Worm (Caenorhabditis elegans): ENCODE results near the gene immt-2.

immt-2 gene

DNA sequence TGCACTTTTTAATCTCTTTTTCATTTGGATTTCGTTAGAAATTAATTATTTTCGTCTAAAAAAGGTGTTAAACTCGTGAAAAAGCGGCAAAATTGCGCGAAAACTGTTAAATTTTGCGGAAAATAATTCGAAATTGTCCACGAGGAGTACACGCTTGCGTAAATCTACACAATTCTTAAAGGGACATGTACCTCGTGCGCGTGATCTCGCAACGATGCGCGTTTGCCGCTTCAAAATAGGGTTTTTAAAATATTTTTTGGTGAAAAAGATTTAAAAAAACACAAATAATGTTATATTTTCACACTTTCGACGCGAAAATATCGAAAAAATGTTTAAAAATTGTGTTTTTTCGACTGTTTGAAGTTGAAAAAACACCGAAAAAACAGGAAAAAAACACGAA, 4.2 kb downstream of the immt-2 start:
- TF ChIP-seq dmd-4 (tag; optimal IDR thresholded peaks at IDR 0.05) (no peak), nhr-21 (tag; optimal IDR thresholded peaks at IDR 0.05) (no peak), aly-2 (tag; optimal IDR thresholded peaks at IDR 0.05) (no peak), ama-1 (optimal IDR thresholded peaks at IDR 0.05) (no peak), gmeb-1 (tag; optimal IDR thresholded peaks at IDR 0.05) (no peak), ztf-1 (GFP tag; conservative IDR thresholded peaks at IDR 0.05) (no peak), unc-55 (GFP tag; optimal IDR thresholded peaks at IDR 0.05) (no peak)

DNA sequence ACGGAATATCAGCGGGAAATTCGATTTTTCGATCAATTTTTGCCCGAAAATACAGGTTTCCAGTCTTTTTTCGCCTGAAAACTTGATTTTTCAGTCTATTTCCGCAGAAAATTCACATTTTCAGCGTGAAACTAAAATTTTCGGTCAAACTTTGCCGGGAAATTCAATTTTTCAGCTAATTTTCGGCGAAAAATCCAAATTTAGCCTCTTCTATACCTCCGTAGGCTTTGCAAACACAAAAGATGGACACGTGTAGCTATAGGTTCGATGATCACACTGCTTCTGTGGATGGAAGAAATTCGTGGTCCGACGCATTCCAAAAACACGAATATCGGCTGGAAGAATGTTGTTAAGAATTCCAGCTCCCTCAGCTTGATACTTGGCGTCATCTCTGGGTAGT, 5.0 kb downstream of the immt-2 start:
- TF ChIP-seq egl-27 (tag; optimal IDR thresholded peaks at IDR 0.05), result no peak
- TF ChIP-seq skn-1 (tag; optimal IDR thresholded peaks at IDR 0.05), result no peak
- no peak for TF ChIP-seq nhr-12 (tag; optimal IDR thresholded peaks at IDR 0.05)
- TF ChIP-seq unc-55 (GFP tag; optimal IDR thresholded peaks at IDR 0.05), result no peak
- TF ChIP-seq lin-13 (GFP tag; optimal IDR thresholded peaks at IDR 0.05), result no peak
- TF ChIP-seq blmp-1 (tag; optimal IDR thresholded peaks at IDR 0.05; ENCODE audit: insufficient read depth), result no peak
- TF ChIP-seq nhr-25 (tag; optimal IDR thresholded peaks at IDR 0.05), result no peak
- TF ChIP-seq mdl-1 (tag; optimal IDR thresholded peaks at IDR 0.05), result no peak
- TF ChIP-seq ceh-82 (tag; optimal IDR thresholded peaks at IDR 0.05), result no peak
- TF ChIP-seq nhr-77 (tag; optimal IDR thresholded peaks at IDR 0.05), result no peak
- TF ChIP-seq elt-3 (tag; optimal IDR thresholded peaks at IDR 0.05), result no peak
- TF ChIP-seq dmd-4 (tag; optimal IDR thresholded peaks at IDR 0.05), result no peak
- TF ChIP-seq nhr-129 (tag; optimal IDR thresholded peaks at IDR 0.05), result no peak
- TF ChIP-seq Y55F3AM.14 (GFP tag; optimal IDR thresholded peaks at IDR 0.05), result no peak
- TF ChIP-seq nhr-237 (tag; optimal IDR thresholded peaks at IDR 0.05), result no peak
- no peak for TF ChIP-seq alr-1 (tag; optimal IDR thresholded peaks at IDR 0.05)

DNA sequence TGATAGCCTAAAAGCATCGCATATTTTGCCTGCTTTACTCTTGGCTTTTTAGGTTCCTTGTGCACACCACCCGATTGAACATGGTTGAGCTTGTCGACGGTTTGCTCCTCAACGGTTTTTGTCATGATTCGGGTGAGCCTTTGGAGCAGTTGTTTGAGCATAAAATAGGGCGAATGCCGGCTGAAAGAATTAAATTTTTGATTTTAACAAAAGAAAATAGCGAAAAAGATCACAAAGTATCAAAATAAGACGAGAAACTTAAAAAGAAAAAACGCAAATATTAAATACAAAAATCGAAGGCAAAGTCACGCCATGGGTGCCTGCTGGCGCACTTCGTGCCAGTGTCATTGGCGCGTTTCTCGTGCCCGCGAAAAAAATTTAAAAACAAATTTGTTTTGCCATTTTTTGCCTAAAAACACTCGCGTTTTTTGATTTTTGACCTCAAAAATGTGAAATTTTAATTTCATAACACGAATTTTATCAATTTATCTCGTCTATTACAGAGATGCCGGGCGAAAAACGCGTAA, 5.8 kb downstream of the immt-2 start, which contains the start of the genes ctps-1 and pus-1:
TSS of gene ctps-1 (plus strand) at position 51 of the 527 bp plus-strand sequence.
TSS of gene pus-1 (minus strand) at position 125 of the 527 bp plus-strand sequence.
- TF ChIP-seq sma-3 (GFP tag; optimal IDR thresholded peaks at IDR 0.05), result peak; percentile 42
- peak; percentile 76 for TF ChIP-seq lin-11 (tag; optimal IDR thresholded peaks at IDR 0.05)
- no peak for TF ChIP-seq nhr-237 (tag; optimal IDR thresholded peaks at IDR 0.05)
- peak; percentile 81 for TF ChIP-seq gmeb-1 (tag; optimal IDR thresholded peaks at IDR 0.05)
- TF ChIP-seq mab-5 (tag; optimal IDR thresholded peaks at IDR 0.05), result peak; percentile 28
- peak; percentile 32 for TF ChIP-seq nhr-21 (tag; optimal IDR thresholded peaks at IDR 0.05)
- peak; percentile 77 for TF ChIP-seq C34F6.9 (tag; optimal IDR thresholded peaks at IDR 0.05)
- no peak for TF ChIP-seq sem-4 (tag; optimal IDR thresholded peaks at IDR 0.05)
- TF ChIP-seq fos-1 (tag; optimal IDR thresholded peaks at IDR 0.05), result no peak
- TF ChIP-seq F13H6.1 (tag; optimal IDR thresholded peaks at IDR 0.05), result peak; percentile 46
- TF ChIP-seq ztf-4 (tag; optimal IDR thresholded peaks at IDR 0.05), result no peak
- peak; percentile 12 for TF ChIP-seq egl-27 (tag; optimal IDR thresholded peaks at IDR 0.05)
- peak; percentile 22 for TF ChIP-seq ceh-16 (tag; optimal IDR thresholded peaks at IDR 0.05)
- TF ChIP-seq nhr-6 (tag; optimal IDR thresholded peaks at IDR 0.05), result no peak
- TF ChIP-seq snpc-4 (tag; optimal IDR thresholded peaks at IDR 0.05), result peak; percentile 76
- TF ChIP-seq nhr-25 (tag; optimal IDR thresholded peaks at IDR 0.05), result peak; percentile 40
- TF ChIP-seq crh-2 (tag; optimal IDR thresholded peaks at IDR 0.05), result peak; percentile 66
- TF ChIP-seq zag-1 (tag; optimal IDR thresholded peaks at IDR 0.05), result no peak
- TF ChIP-seq R02D3.7 (tag; optimal IDR thresholded peaks at IDR 0.05), result peak; percentile 7
- no peak for TF ChIP-seq mbf-1 (tag; optimal IDR thresholded peaks at IDR 0.05)
- TF ChIP-seq unc-55 (GFP tag; optimal IDR thresholded peaks at IDR 0.05), result peak; percentile 70
- no peak for TF ChIP-seq sma-9 (GFP tag; optimal IDR thresholded peaks at IDR 0.05)
- TF ChIP-seq sma-9 (tag; optimal IDR thresholded peaks at IDR 0.05), result no peak
- peak; percentile 61 for TF ChIP-seq lin-13 (GFP tag; optimal IDR thresholded peaks at IDR 0.05)
- peak; percentile 76 to 80 for TF ChIP-seq lsy-2 (tag; optimal IDR thresholded peaks at IDR 0.05)
- no peak for TF ChIP-seq blmp-1 (tag; optimal IDR thresholded peaks at IDR 0.05; ENCODE audit: insufficient read depth)
- TF ChIP-seq mdl-1 (tag; optimal IDR thresholded peaks at IDR 0.05), result no peak
- peak; percentile 27 for TF ChIP-seq nhr-129 (tag; optimal IDR thresholded peaks at IDR 0.05)

DNA sequence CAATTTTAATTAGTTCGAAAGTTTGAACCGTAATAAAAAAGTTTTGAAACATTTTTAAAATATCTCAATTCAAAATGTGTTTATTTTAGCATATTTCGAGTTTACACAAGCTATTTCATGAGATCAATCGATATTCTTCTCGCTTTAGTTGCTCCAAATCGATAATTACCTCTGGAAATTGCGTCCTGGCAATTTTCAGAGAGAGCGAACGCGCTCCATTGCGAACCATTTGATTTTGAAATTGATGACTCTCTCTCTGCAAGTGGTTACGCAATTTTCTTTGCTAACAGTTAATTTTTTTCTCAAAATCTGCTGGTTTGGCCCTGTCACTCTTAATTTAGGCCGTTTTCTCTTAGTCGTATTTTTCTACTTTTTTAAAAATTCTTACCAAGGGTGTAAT, 11.4 kb downstream of the immt-2 start:
- TF ChIP-seq elt-1 (tag; optimal IDR thresholded peaks at IDR 0.05), result no peak
- TF ChIP-seq unc-55 (GFP tag; optimal IDR thresholded peaks at IDR 0.05), result peak; percentile 30

Measured in whole organism, L2 larva.